Fruit fly (Drosophila melanogaster) whole organism, wandering third instar larva: Measurements from ENCODE around the gene Vha55.
A peak's percentile ranks its signal among the peaks of the same experiment; 100 is the strongest.

Experiments used
- Abd-B ChIP-seq: fragments of >200 bp; optimal IDR thresholded peaks from 2 replicates; lab custom pipeline; 2017; ENCODE audit warnings: missing biosample characterization, missing genetic modification characterization
- CG32264 ChIP-seq: fragments of 200-800 bp; sonication (Bioruptor generic); optimal IDR thresholded peaks from 2 replicates; lab custom pipeline; 2016; ENCODE audit warnings: missing biosample characterization, missing genetic modification characterization
- CG9705 ChIP-seq: fragments of 200-800 bp; sonication (Bioruptor generic); optimal IDR thresholded peaks from 2 replicates; lab custom pipeline; 2018; ENCODE audit warnings: missing biosample characterization, mild to moderate bottlenecking, missing genetic modification characterization
- CrebA ChIP-seq: fragments of 200-800 bp; sonication (Bioruptor generic); optimal IDR thresholded peaks from 2 replicates; lab custom pipeline; 2016; ENCODE audit warnings: missing biosample characterization, mild to moderate bottlenecking, missing genetic modification characterization, borderline replicate concordance
- Dfd ChIP-seq: fragments of >200 bp; optimal IDR thresholded peaks from 2 replicates; lab custom pipeline; 2017; ENCODE audit warnings: missing biosample characterization, missing genetic modification characterization
- Dif ChIP-seq: fragments of 200-275, 200-300 bp; sonication (Bioruptor generic); optimal IDR thresholded peaks from 2 replicates; lab custom pipeline; 2018; ENCODE audit warnings: missing biosample characterization, missing genetic modification characterization; ENCODE audit not compliant: partially characterized antibody
- GATAd ChIP-seq: sonication (Bioruptor generic); optimal IDR thresholded peaks from 2 replicates; lab custom pipeline; 2016; ENCODE audit warnings: missing biosample characterization, missing genetic modification characterization
- HLH106 ChIP-seq: fragments of 200-800 bp; optimal IDR thresholded peaks from 3 replicates; lab custom pipeline; 2019; ENCODE audit warnings: missing biosample characterization, mild to moderate bottlenecking, missing genetic modification characterization, moderate library complexity
- Hnf4 ChIP-seq: fragments of 200-800 bp; sonication (Bioruptor generic); optimal IDR thresholded peaks from 2 replicates; lab custom pipeline; 2016; ENCODE audit warnings: missing biosample characterization, mild to moderate bottlenecking, missing genetic modification characterization
- Hr78 ChIP-seq: fragments of >200 bp; optimal IDR thresholded peaks from 2 replicates; lab custom pipeline; 2017; ENCODE audit warnings: missing biosample characterization, missing genetic modification characterization
- Hr83 ChIP-seq: fragments of 200-300 bp; sonication (Bioruptor generic); optimal IDR thresholded peaks from 2 replicates; lab custom pipeline; 2016; ENCODE audit warnings: missing biosample characterization, mild to moderate bottlenecking, missing genetic modification characterization, moderate library complexity; ENCODE audit not compliant: poor library complexity, severe bottlenecking
- Jra ChIP-seq: sonication (Bioruptor generic); optimal IDR thresholded peaks from 2 replicates; lab custom pipeline; 2016; ENCODE audit warnings: missing biosample characterization, missing genetic modification characterization
- Mio ChIP-seq: sonication (Bioruptor generic); optimal IDR thresholded peaks from 2 replicates; lab custom pipeline; 2016; ENCODE audit warnings: missing biosample characterization, missing genetic modification characterization
- N ChIP-seq: fragments of >200 bp; optimal IDR thresholded peaks from 2 replicates; lab custom pipeline; 2018; ENCODE audit warnings: missing biosample characterization, missing external identifiers, missing genetic modification characterization
- OdsH ChIP-seq: fragments of 200-800 bp; sonication (Bioruptor generic); optimal IDR thresholded peaks from 2 replicates; lab custom pipeline; 2016; ENCODE audit warnings: missing biosample characterization, mild to moderate bottlenecking, missing genetic modification characterization
- Rel ChIP-seq, 2 experiments: fragments of 200-800 bp; sonication (Bioruptor generic) in 1 of 2; optimal IDR thresholded peaks; 2 replicates in 1 of 2; 3 replicates in 1 of 2; lab custom pipeline; 2016 to 2019; ENCODE audit warnings: mild to moderate bottlenecking in 2 of 2, missing biosample characterization in 2 of 2, missing genetic modification characterization in 2 of 2, moderate library complexity in 1 of 2
- Vsx2 ChIP-seq: fragments of 200-300, 225-300 bp; sonication (Bioruptor generic); optimal IDR thresholded peaks from 2 replicates; lab custom pipeline; 2018; ENCODE audit warnings: missing biosample characterization, missing genetic modification characterization; ENCODE audit not compliant: partially characterized antibody
- dl ChIP-seq, 2 experiments: fragments of 175-275, 200-275 bp in 1 of 2; fragments of 200-275 bp in 1 of 2; sonication (Bioruptor generic); optimal IDR thresholded peaks; lab custom pipeline; 2018; ENCODE audit warnings: mild to moderate bottlenecking in 2 of 2, missing biosample characterization in 2 of 2, missing genetic modification characterization in 2 of 2, moderate library complexity in 2 of 2; ENCODE audit not compliant: partially characterized antibody in 2 of 2, insufficient read depth in 1 of 2
- dmrt93B ChIP-seq: fragments of 200-800 bp; sonication (Bioruptor generic); optimal IDR thresholded peaks from 2 replicates; lab custom pipeline; 2018; ENCODE audit warnings: missing biosample characterization, mild to moderate bottlenecking, missing genetic modification characterization
- dsf ChIP-seq: sonication (Bioruptor generic); optimal IDR thresholded peaks from 2 replicates; lab custom pipeline; 2016; ENCODE audit warnings: missing biosample characterization, missing genetic modification characterization, borderline replicate concordance
- ey ChIP-seq: fragments of 200-800 bp; sonication (Bioruptor generic); optimal IDR thresholded peaks from 2 replicates; lab custom pipeline; 2016; ENCODE audit warnings: missing biosample characterization, missing genetic modification characterization
- foxo ChIP-seq, 2 experiments: fragments of 200-800 bp; sonication (Bioruptor generic); optimal IDR thresholded peaks; 2 replicates in 1 of 2; 3 replicates in 1 of 2; lab custom pipeline; 2016 to 2017; ENCODE audit warnings: missing biosample characterization in 2 of 2, missing genetic modification characterization in 2 of 2
- fru ChIP-seq: fragments of 200-800 bp; sonication (Bioruptor generic); optimal IDR thresholded peaks from 3 replicates; lab custom pipeline; 2016; ENCODE audit warnings: missing biosample characterization, mild to moderate bottlenecking, missing genetic modification characterization
- h ChIP-seq: fragments of 200-800 bp; sonication (Bioruptor generic); optimal IDR thresholded peaks from 3 replicates; lab custom pipeline; 2016; ENCODE audit warnings: missing biosample characterization, mild to moderate bottlenecking, missing genetic modification characterization
- jim ChIP-seq: fragments of 175-275, 200-325 bp; sonication (Bioruptor generic); optimal IDR thresholded peaks from 2 replicates; lab custom pipeline; 2016; ENCODE audit warnings: missing biosample characterization, mild to moderate bottlenecking, missing genetic modification characterization
- lola ChIP-seq: fragments of >200 bp; optimal IDR thresholded peaks from 2 replicates; lab custom pipeline; 2017; ENCODE audit warnings: missing biosample characterization, missing genetic modification characterization
- psq ChIP-seq: fragments of 200-800 bp; sonication (Bioruptor generic); optimal IDR thresholded peaks from 3 replicates; lab custom pipeline; 2017; ENCODE audit warnings: missing biosample characterization, mild to moderate bottlenecking, missing genetic modification characterization, moderate library complexity
- usp ChIP-seq: fragments of >200 bp; optimal IDR thresholded peaks from 2 replicates; lab custom pipeline; 2017; ENCODE audit warnings: missing biosample characterization, missing genetic modification characterization
- woc ChIP-seq: sonication (Bioruptor generic); optimal IDR thresholded peaks from 2 replicates; lab custom pipeline; 2016; ENCODE audit warnings: missing biosample characterization, mild to moderate bottlenecking, missing genetic modification characterization

Gene Vha55

DNA sequence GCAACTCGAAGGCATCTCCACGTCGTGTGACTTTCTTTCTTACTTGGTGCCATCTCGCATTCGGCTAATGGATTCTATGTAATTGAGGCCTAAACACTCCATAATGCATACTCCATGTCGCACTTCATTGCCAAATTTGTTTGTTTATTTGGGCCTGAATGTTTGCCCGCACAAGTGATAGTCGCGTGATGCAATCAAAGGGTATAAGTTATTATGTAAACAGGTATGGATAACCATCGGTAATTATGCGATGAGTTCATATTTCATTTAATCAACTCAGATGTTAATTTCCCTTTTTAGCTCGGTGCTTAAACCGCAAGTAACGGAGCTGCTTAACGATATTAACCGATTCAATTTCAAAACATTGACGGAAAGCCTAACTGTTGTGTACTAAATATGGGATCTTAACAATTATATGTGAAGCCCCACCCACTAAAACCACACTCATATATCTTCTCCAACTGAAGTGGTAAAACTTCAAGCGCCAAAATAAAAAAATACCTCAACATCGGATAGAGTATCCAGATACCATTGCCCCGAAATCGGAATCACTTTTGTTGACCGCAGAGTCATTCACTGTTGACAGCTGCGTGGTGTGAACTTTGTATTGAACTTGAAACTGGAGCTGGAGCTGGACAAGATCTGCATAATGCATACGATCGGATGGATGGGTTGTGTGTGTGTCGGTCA lies 17.1 kb upstream of the Vha55 start:
- TF ChIP-seq HLH106 (tag; lab: Kevin White, UChicago) (peak; percentile 15), Dfd (GFP tag; lab: Kevin White, UChicago) (no peak)

DNA sequence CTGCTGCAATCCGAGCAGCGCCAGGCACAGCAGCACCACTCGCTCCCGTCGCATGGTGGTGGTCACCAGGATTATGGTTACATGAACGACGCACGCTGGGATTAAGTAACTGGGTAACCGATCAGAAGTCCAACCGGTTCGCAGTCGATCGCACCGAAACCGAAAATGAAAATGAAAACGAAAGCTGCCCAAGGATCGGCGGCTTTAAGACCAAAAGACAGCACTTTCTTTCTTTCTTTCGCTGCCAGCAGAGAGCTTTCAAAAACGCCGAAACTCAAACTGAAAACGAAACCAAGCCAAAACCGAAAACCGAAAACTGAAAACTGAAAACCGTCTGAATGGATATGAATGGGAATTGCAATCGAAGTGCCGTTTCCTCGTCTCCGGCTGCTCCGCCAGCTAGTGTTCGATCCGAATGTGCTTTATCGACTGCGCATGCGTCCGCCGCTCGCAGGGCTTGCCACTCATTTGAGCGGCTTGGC lies 14.5 kb upstream of the Vha55 start, which contains the start of gene CG6753:
Gene CG6753, minus strand, starts transcription at position 432 of the 482 bp plus-strand sequence.
- no peak for TF ChIP-seq Mio (GFP tag; lab: Kevin White, UChicago)
- TF ChIP-seq ey (GFP tag; lab: Kevin White, UChicago): no peak
- no peak for TF ChIP-seq h (GFP tag; lab: Kevin White, UChicago)
- TF ChIP-seq HLH106 (tag; lab: Kevin White, UChicago): no peak
- TF ChIP-seq jim: no peak
- no peak for TF ChIP-seq GATAd (GFP tag; lab: Kevin White, UChicago)
- TF ChIP-seq woc (GFP tag; lab: Kevin White, UChicago): no peak
- no peak for TF ChIP-seq dmrt93B (GFP tag; lab: Kevin White, UChicago)

DNA sequence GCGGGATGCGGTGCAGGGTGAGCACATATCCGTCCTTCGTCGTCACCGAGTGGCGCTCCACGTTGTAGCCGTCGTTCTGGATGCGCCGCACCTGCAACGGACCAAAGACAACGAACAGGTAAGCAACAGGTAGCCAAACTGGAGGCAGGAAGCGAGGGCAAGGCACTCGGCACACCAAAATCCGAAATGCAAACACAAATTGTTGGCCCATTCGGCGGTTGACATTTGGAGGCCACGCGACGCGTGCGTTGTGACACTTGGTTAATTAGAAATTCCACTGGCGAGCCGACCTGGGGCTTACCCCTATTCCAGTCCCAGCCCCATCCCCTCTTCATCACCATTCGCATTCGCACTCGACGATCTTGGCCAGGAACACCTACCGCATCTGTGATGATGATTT lies 14.0 kb upstream of the Vha55 start:
- TF ChIP-seq N (GFP tag; lab: Kevin White, UChicago) (no peak), CG9705 (GFP tag; lab: Kevin White, UChicago) (no peak), psq (GFP tag; lab: Kevin White, UChicago) (no peak), dmrt93B (GFP tag; lab: Kevin White, UChicago) (no peak), Rel (GFP tag; optimal IDR thresholded peaks at IDR 0.05; lab: Kevin White, UChicago) (no peak), Rel (tag; optimal IDR thresholded peaks at IDR 0.05; lab: Kevin White, UChicago) (no peak), Hr78 (GFP tag; lab: Kevin White, UChicago) (no peak)

DNA sequence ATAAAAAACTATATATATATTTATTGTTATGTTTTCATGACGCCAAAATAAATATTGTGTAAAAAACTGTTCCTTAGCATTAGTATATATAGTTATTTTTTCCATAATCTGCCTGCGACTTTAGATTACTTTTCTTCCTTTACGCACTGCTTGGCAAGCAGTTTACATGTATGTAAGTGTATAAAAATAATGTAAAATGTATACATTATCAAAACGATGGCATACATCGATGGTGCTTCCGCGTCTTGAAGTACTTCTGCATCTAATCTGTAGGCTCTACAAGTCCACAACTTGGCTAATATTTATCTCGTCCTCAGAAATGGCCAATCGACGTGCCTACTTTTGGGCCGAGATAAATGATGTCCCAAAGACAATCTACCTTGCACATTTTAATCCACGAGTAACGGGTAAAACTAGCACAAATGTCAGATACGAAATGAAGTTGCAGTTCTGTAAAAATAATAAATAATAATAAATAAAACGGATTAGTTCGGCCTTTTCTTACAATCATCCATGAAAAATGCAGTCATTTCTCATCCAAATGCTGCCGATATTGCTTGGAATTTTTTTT lies 10.4 kb upstream of the Vha55 start, which contains the start of gene CG11608:
Gene CG11608, plus strand, starts transcription at position 521 of the 571 bp plus-strand sequence.
- TF ChIP-seq fru (no peak), lola (GFP tag; lab: Kevin White, UChicago) (no peak), foxo (GFP tag; optimal IDR thresholded peaks at IDR 0.05; lab: Kevin White, UChicago) (no peak), jim (no peak)

DNA sequence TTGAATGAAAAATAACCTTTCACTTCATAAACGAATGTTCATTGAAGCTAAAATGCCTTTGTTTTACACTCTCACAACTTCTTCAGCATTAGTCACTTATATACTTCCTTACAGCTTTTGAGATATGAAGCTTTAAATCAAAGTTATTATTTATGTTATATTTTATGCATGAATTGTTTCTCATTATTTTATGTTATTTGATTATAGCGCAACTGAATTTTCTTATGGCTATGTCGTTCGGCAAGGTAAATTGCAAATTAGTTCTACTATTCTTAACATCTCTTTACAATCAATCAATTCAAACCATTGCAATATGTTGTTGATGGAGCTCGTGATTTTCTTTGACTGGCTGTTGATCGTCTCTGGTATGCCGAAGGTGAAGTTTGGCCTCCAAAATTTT lies 8.6 kb upstream of the Vha55 start, which contains the start of gene CG11600:
Gene CG11600, plus strand, starts transcription at position 301 of the 400 bp plus-strand sequence.
- TF ChIP-seq fru (no peak), ey (GFP tag; lab: Kevin White, UChicago) (no peak), foxo (GFP tag; optimal IDR thresholded peaks at IDR 0.05; lab: Kevin White, UChicago) (no peak), dl (GFP tag; optimal IDR thresholded peaks at IDR 0.05; lab: Kevin White, UChicago; ENCODE audit: insufficient read depth in 1 of 2, partially characterized antibody in 2 of 2) (no peak), psq (GFP tag; lab: Kevin White, UChicago) (no peak), Abd-B (GFP tag; lab: Kevin White, UChicago) (no peak), Vsx2 (GFP tag; lab: Kevin White, UChicago) (no peak), CG9705 (GFP tag; lab: Kevin White, UChicago) (no peak), CG32264 (GFP tag; lab: Kevin White, UChicago) (no peak), Hnf4 (GFP tag; lab: Kevin White, UChicago) (no peak), Jra (no peak), usp (GFP tag; lab: Kevin White, UChicago) (no peak), h (GFP tag; lab: Kevin White, UChicago) (no peak), Rel (GFP tag; optimal IDR thresholded peaks at IDR 0.05; lab: Kevin White, UChicago) (no peak), Rel (tag; optimal IDR thresholded peaks at IDR 0.05; lab: Kevin White, UChicago) (no peak), CrebA (no peak), Hr83 (GFP tag; lab: Kevin White, UChicago) (no peak), Dif (GFP tag; lab: Kevin White, UChicago) (no peak), OdsH (GFP tag; lab: Kevin White, UChicago) (no peak), dsf (GFP tag; lab: Kevin White, UChicago) (no peak)
